Fruit fly (Drosophila melanogaster): Measurements from ENCODE around the gene sordd1.
A peak's percentile ranks its signal among the peaks of the same experiment; 100 is the strongest.

The sordd1 gene

dm6 chrX:15788235-15789187 lies 7.3 kb downstream of the sordd1 start, which contains the start of gene Rhp (continued):
- TF ChIP-seq CG6813 (GFP tag; optimal IDR thresholded peaks at IDR 0.05), result peak; percentile 75
- no peak for TF ChIP-seq H2.0 (GFP tag; IDR thresholded peaks at IDR 0.05)
- TF ChIP-seq CG14014 (GFP tag; IDR thresholded peaks at IDR 0.05), result peak; percentile 63; the same call in 1 of the 2 replicates
- no peak for TF ChIP-seq CG2678 (tag; optimal IDR thresholded peaks at IDR 0.05)
- TF ChIP-seq Asciz (GFP tag; optimal IDR thresholded peaks at IDR 0.05), result peak; percentile 64
- peak; percentile 47 for TF ChIP-seq CG15269 (tag; optimal IDR thresholded peaks at IDR 0.05)
- TF ChIP-seq otp (GFP tag; IDR thresholded peaks at IDR 0.05), result no peak
- TF ChIP-seq cato (GFP tag; optimal IDR thresholded peaks at IDR 0.05; ENCODE audit: borderline replicate concordance), result no peak
- TF ChIP-seq CG11093 (GFP tag; IDR thresholded peaks at IDR 0.05), result no peak
- TF ChIP-seq Hsf (GFP tag; optimal IDR thresholded peaks at IDR 0.05), result no peak
- TF ChIP-seq CG18262 (tag; optimal IDR thresholded peaks at IDR 0.05), result peak; percentile 45
- TF ChIP-seq CG11085 (GFP tag; IDR thresholded peaks at IDR 0.05), result no peak
- peak in 1 of 2 experiments; percentile 17 for TF ChIP-seq Eip74EF (GFP tag; optimal IDR thresholded peaks at IDR 0.05)
- TF ChIP-seq so (GFP tag; IDR thresholded peaks at IDR 0.05), result peak; percentile 38; the same call in 2 of the 3 replicates
- no peak for TF ChIP-seq jumu (GFP tag; optimal IDR thresholded peaks at IDR 0.05)
- TF ChIP-seq CG3838 (GFP tag; optimal IDR thresholded peaks at IDR 0.05), result no peak
- no peak for TF ChIP-seq CG7839 (tag; optimal IDR thresholded peaks at IDR 0.05)
- TF ChIP-seq slbo (GFP tag; IDR thresholded peaks at IDR 0.05), result no peak
- TF ChIP-seq CG8089 (GFP tag; optimal IDR thresholded peaks at IDR 0.05), result no peak
- peak; percentile 68 for TF ChIP-seq CG33557 (GFP tag; optimal IDR thresholded peaks at IDR 0.05)
- TF ChIP-seq CG9797 (GFP tag; optimal IDR thresholded peaks at IDR 0.05), result peak; percentile 61
- peak; percentile 33 for TF ChIP-seq Sry-β (GFP tag; optimal IDR thresholded peaks at IDR 0.05)
- no peak for TF ChIP-seq CG7745 (tag; optimal IDR thresholded peaks at IDR 0.05)
- no peak for TF ChIP-seq CG1792 (GFP tag; optimal IDR thresholded peaks at IDR 0.05)
- TF ChIP-seq org-1 (GFP tag; optimal IDR thresholded peaks at IDR 0.05), result no peak
- no peak for TF ChIP-seq nmo (GFP tag; optimal IDR thresholded peaks at IDR 0.05)
- peak; percentile 69 for TF ChIP-seq tap (tag; optimal IDR thresholded peaks at IDR 0.05)
- no peak for TF ChIP-seq Bdp1 (GFP tag; optimal IDR thresholded peaks at IDR 0.05)
- no peak for TF ChIP-seq gro (GFP tag; optimal IDR thresholded peaks at IDR 0.05)
- TF ChIP-seq NC2α (GFP tag; optimal IDR thresholded peaks at IDR 0.05), result no peak
- TF ChIP-seq wek (GFP tag; optimal IDR thresholded peaks at IDR 0.05), result peak; percentile 80
- no peak for TF ChIP-seq fu2 (GFP tag; optimal IDR thresholded peaks at IDR 0.05)
- TF ChIP-seq CG17359 (tag; optimal IDR thresholded peaks at IDR 0.05), result peak; percentile 78
- no peak for TF ChIP-seq CG18476 (GFP tag; optimal IDR thresholded peaks at IDR 0.05)
- peak; percentile 51 for TF ChIP-seq Meics (GFP tag; optimal IDR thresholded peaks at IDR 0.05)
- no peak for TF ChIP-seq vnd (GFP tag; IDR thresholded peaks at IDR 0.05; ENCODE audit: partially characterized antibody)
- TF ChIP-seq gsb (GFP tag; IDR thresholded peaks at IDR 0.05), result no peak
- TF ChIP-seq chif (GFP tag; optimal IDR thresholded peaks at IDR 0.05), result no peak
- no peak for TF ChIP-seq Doc3 (GFP tag; IDR thresholded peaks at IDR 0.05; ENCODE audit: partially characterized antibody)
- TF ChIP-seq Ssrp (tag; optimal IDR thresholded peaks at IDR 0.05), result no peak
- no peak for TF ChIP-seq repo (GFP tag; optimal IDR thresholded peaks at IDR 0.05)
- peak; percentile 27; the same call in 1 of the 3 replicates for TF ChIP-seq CG16813 (GFP tag; IDR thresholded peaks at IDR 0.05; ENCODE audit: partially characterized antibody)
- TF ChIP-seq CG3065 (GFP tag; optimal IDR thresholded peaks at IDR 0.05), result no peak
- no peak for TF ChIP-seq CG14860 (GFP tag; IDR thresholded peaks at IDR 0.05; ENCODE audit: partially characterized antibody)
- no peak for TF ChIP-seq sr (GFP tag; IDR thresholded peaks at IDR 0.05)
- no peak for TF ChIP-seq abd-A (tag; optimal IDR thresholded peaks at IDR 0.05)
- TF ChIP-seq cad (GFP tag; optimal IDR thresholded peaks at IDR 0.05), result no peak
- no peak for TF ChIP-seq CG6689 (GFP tag; IDR thresholded peaks at IDR 0.05)
